Worm (Caenorhabditis elegans) whole organism, midembryonic: ENCODE results near the gene egl-8.

Experiments used
- cog-1 ChIP-seq: sonication (generic microtip); optimal IDR thresholded peaks from 2 replicates; lab custom pipeline; 2016; ENCODE audit warnings: missing genetic modification characterization, missing compliant biosample characterization
- flt-1 ChIP-seq: fragments of 200-800 bp; sonication (Bioruptor generic); IDR thresholded peaks from 2 replicates; pipeline ENCODE4 v1.3.6; 2022; ENCODE audit warnings: missing genetic modification characterization, missing compliant biosample characterization
- klf-2 ChIP-seq: fragments of 200-800 bp; sonication (Bioruptor generic); conservative IDR thresholded peaks from 2 replicates; pipeline ENCODE4 v1.3.6; 2022; ENCODE audit warnings: missing genetic modification reagents, missing genetic modification characterization, missing compliant biosample characterization
- med-1 ChIP-seq: sonication (generic microtip); optimal IDR thresholded peaks from 2 replicates; lab custom pipeline; 2017; ENCODE audit warnings: missing genetic modification characterization, mild to moderate bottlenecking, missing compliant biosample characterization, antibody characterized with exemption, missing genetic modification reagents; ENCODE audit not compliant: insufficient read depth
- ref-1 ChIP-seq: fragments of 200-800 bp; sonication (Bioruptor generic); conservative IDR thresholded peaks from 2 replicates; pipeline ENCODE4 v1.3.6; 2022; ENCODE audit warnings: missing genetic modification reagents, missing genetic modification characterization, missing compliant biosample characterization
- tab-1 ChIP-seq: fragments of 200-800 bp; sonication (Bioruptor generic); IDR thresholded peaks from 2 replicates; pipeline ENCODE4 v1.3.6; 2022; ENCODE audit warnings: missing genetic modification characterization, missing compliant biosample characterization
- ztf-29 ChIP-seq: fragments of 200-800 bp; sonication (Bioruptor generic); IDR thresholded peaks from 2 replicates; pipeline ENCODE4 v1.3.6; 2022; ENCODE audit warnings: missing genetic modification reagents, missing genetic modification characterization, missing compliant biosample characterization

- no peak for TF ChIP-seq klf-2 (GFP tag; lab: Robert Waterston, UW)
- TF ChIP-seq flt-1 (GFP tag; lab: Robert Waterston, UW) = no peak
- no peak for TF ChIP-seq ref-1
- no peak for TF ChIP-seq tab-1 (GFP tag; lab: Robert Waterston, UW)
- TF ChIP-seq med-1 (GFP tag; lab: Kevin White, UChicago) = no peak
- no peak for TF ChIP-seq ztf-29 (GFP tag; lab: Robert Waterston, UW)
- TF ChIP-seq cog-1 (tag; lab: Kevin White, UChicago) = no peak
Measured at ce11 chrV:55946-56345, 35.3 kb downstream of the egl-8 start, which contains the start of gene srt-52.
